Fruit fly (Drosophila melanogaster) whole organism, embryonic: Measurements from ENCODE around the gene bor.

Experiments used
- CG1024 ChIP-seq: fragments of 200-800 bp; sonication (Bioruptor generic); IDR thresholded peaks from 2 replicates; pipeline ENCODE4 v1.3.6; 2022; ENCODE audit warnings: missing biosample characterization, missing genetic modification characterization
- CG10366 ChIP-seq: fragments of 200-800 bp; sonication (Bioruptor generic); IDR thresholded peaks from 2 replicates; pipeline ENCODE4 v1.3.6; 2022; ENCODE audit warnings: missing biosample characterization, missing genetic modification characterization
- CG10431 ChIP-seq: fragments of 200-800 bp; sonication (Bioruptor generic); optimal IDR thresholded peaks from 3 replicates; lab custom pipeline; 2018; ENCODE audit warnings: missing biosample characterization, mild to moderate bottlenecking, missing genetic modification characterization
- CG11504 ChIP-seq: fragments of 200-800 bp; sonication (Bioruptor generic); optimal IDR thresholded peaks from 3 replicates; lab custom pipeline; 2019; ENCODE audit warnings: missing biosample characterization, mild to moderate bottlenecking, missing genetic modification characterization, moderate library complexity
- CG11695 ChIP-seq: fragments of 200-800 bp; sonication (Bioruptor generic); IDR thresholded peaks from 3 replicates; pipeline ENCODE4 v1.3.6; 2022; ENCODE audit warnings: missing biosample characterization, missing genetic modification characterization
- CG12236 ChIP-seq: fragments of 200-800 bp; sonication (Bioruptor generic); optimal IDR thresholded peaks from 2 replicates; lab custom pipeline; 2016; ENCODE audit warnings: missing biosample characterization, missing genetic modification characterization
- CG12391 ChIP-seq: fragments of 200-800 bp; sonication (Bioruptor generic); optimal IDR thresholded peaks from 3 replicates; lab custom pipeline; 2018; ENCODE audit warnings: missing biosample characterization, mild to moderate bottlenecking, missing genetic modification characterization, moderate library complexity
- CG13624 ChIP-seq: fragments of 200-800 bp; sonication (Bioruptor generic); optimal IDR thresholded peaks from 2 replicates; lab custom pipeline; 2016; ENCODE audit warnings: missing biosample characterization, missing genetic modification characterization
- CG13894 ChIP-seq: fragments of 200-800 bp; sonication (Bioruptor generic); optimal IDR thresholded peaks from 3 replicates; lab custom pipeline; 2018; ENCODE audit warnings: missing biosample characterization, mild to moderate bottlenecking, missing genetic modification characterization, moderate library complexity
- CG14667 ChIP-seq: fragments of 200-800 bp; sonication (Bioruptor generic); IDR thresholded peaks from 2 replicates; pipeline ENCODE4 v1.3.6; 2022; ENCODE audit warnings: missing biosample characterization, missing genetic modification characterization
- CG15269 ChIP-seq: fragments of 200-800 bp; sonication (Bioruptor generic); optimal IDR thresholded peaks from 2 replicates; lab custom pipeline; 2018; ENCODE audit warnings: missing biosample characterization, mild to moderate bottlenecking, missing genetic modification characterization, moderate library complexity
- CG17359 ChIP-seq: fragments of 200-800 bp; sonication (Bioruptor generic); optimal IDR thresholded peaks from 3 replicates; lab custom pipeline; 2018; ENCODE audit warnings: missing biosample characterization, mild to moderate bottlenecking, missing genetic modification characterization, moderate library complexity
- CG18476 ChIP-seq: fragments of 200-800 bp; sonication (Bioruptor generic); optimal IDR thresholded peaks from 2 replicates; lab custom pipeline; 2016; ENCODE audit warnings: missing biosample characterization, mild to moderate bottlenecking, missing genetic modification characterization
- CG2116 ChIP-seq: fragments of 200-800 bp; sonication (Bioruptor generic); optimal IDR thresholded peaks from 3 replicates; lab custom pipeline; 2018; ENCODE audit warnings: missing biosample characterization, mild to moderate bottlenecking, missing genetic modification characterization
- CG3407 ChIP-seq: fragments of 200-800 bp; sonication (Bioruptor generic); optimal IDR thresholded peaks from 2 replicates; lab custom pipeline; 2018; ENCODE audit warnings: missing biosample characterization, mild to moderate bottlenecking, missing genetic modification characterization
- CG3847 ChIP-seq: fragments of 200-800 bp; sonication (Bioruptor generic); IDR thresholded peaks from 2 replicates; pipeline ENCODE4 v1.3.6; 2022; ENCODE audit warnings: missing biosample characterization, missing genetic modification characterization
- CG4328 ChIP-seq: fragments of 200-800 bp; sonication (Bioruptor generic); optimal IDR thresholded peaks from 3 replicates; lab custom pipeline; 2017; ENCODE audit warnings: missing biosample characterization, missing genetic modification reagents, missing genetic modification characterization
- CG43689 ChIP-seq: fragments of 200-800 bp; sonication (Bioruptor generic); IDR thresholded peaks from 2 replicates; pipeline ENCODE4 v1.3.6; 2022; ENCODE audit warnings: missing biosample characterization, missing genetic modification characterization
- CG4730 ChIP-seq: fragments of 200-800 bp; sonication (Bioruptor generic); IDR thresholded peaks from 2 replicates; pipeline ENCODE4 v1.3.6; 2022; ENCODE audit warnings: missing biosample characterization, missing genetic modification characterization
- CG6683 ChIP-seq: fragments of 200-800 bp; sonication (Bioruptor generic); optimal IDR thresholded peaks from 2 replicates; lab custom pipeline; 2017; ENCODE audit warnings: missing biosample characterization, mild to moderate bottlenecking, missing genetic modification characterization, missing genetic modification reagents
- CG7357 ChIP-seq: fragments of 200-800 bp; sonication (Bioruptor generic); IDR thresholded peaks from 3 replicates; pipeline ENCODE4 v1.3.6; 2022; ENCODE audit warnings: missing biosample characterization, missing genetic modification characterization
- CG9727 ChIP-seq: fragments of 200-800 bp; sonication (Bioruptor generic); optimal IDR thresholded peaks from 3 replicates; lab custom pipeline; 2017; ENCODE audit warnings: missing biosample characterization, mild to moderate bottlenecking, missing genetic modification characterization
- Chrac-16 ChIP-seq: fragments of 200-800 bp; sonication (Bioruptor generic); optimal IDR thresholded peaks from 3 replicates; lab custom pipeline; 2016; ENCODE audit warnings: missing biosample characterization, missing genetic modification characterization
- Dbx ChIP-seq: fragments of 200-800 bp; sonication (Bioruptor generic); IDR thresholded peaks from 3 replicates; pipeline ENCODE4 v1.3.6; 2022; ENCODE audit warnings: missing biosample characterization, missing genetic modification characterization
- GATAe ChIP-seq: fragments of 200-800 bp; sonication (Bioruptor generic); conservative IDR thresholded peaks from 2 replicates; pipeline ENCODE4 v1.3.6; 2022; ENCODE audit warnings: missing biosample characterization, missing genetic modification characterization
- H15 ChIP-seq: fragments of 200-800 bp; sonication (Bioruptor generic); IDR thresholded peaks from 3 replicates; pipeline ENCODE4 v1.3.6; 2022; ENCODE audit warnings: missing biosample characterization, missing genetic modification characterization
- HHEX ChIP-seq: fragments of 200-800 bp; sonication (Bioruptor generic); optimal IDR thresholded peaks from 3 replicates; lab custom pipeline; 2017; ENCODE audit warnings: missing biosample characterization, mild to moderate bottlenecking, missing genetic modification characterization, missing genetic modification reagents
- HLH3B ChIP-seq: fragments of 200-800 bp; sonication (Bioruptor generic); IDR thresholded peaks from 2 replicates; pipeline ENCODE4 v1.3.6; 2022; ENCODE audit warnings: missing biosample characterization, missing genetic modification characterization
- HLHmδ ChIP-seq: fragments of 200-800 bp; sonication (Bioruptor generic); optimal IDR thresholded peaks from 2 replicates; lab custom pipeline; 2018; ENCODE audit warnings: missing biosample characterization, mild to moderate bottlenecking, missing genetic modification characterization, moderate library complexity
- Hand ChIP-seq: fragments of 200-800 bp; sonication (Bioruptor generic); optimal IDR thresholded peaks from 2 replicates; lab custom pipeline; 2017; ENCODE audit warnings: mild to moderate bottlenecking, missing biosample characterization, missing genetic modification reagents, missing genetic modification characterization
- Hmr ChIP-seq: fragments of 200-800 bp; sonication (Bioruptor generic); optimal IDR thresholded peaks from 3 replicates; lab custom pipeline; 2017; ENCODE audit warnings: mild to moderate bottlenecking, missing biosample characterization, missing genetic modification reagents, missing genetic modification characterization
- Mes4 ChIP-seq: fragments of 200-800 bp; sonication (Bioruptor generic); optimal IDR thresholded peaks from 2 replicates; lab custom pipeline; 2016; ENCODE audit warnings: missing biosample characterization, missing genetic modification characterization
- Myb ChIP-seq: fragments of 200-800 bp; sonication (Bioruptor generic); optimal IDR thresholded peaks from 2 replicates; lab custom pipeline; 2016; ENCODE audit warnings: missing biosample characterization, missing genetic modification characterization
- NfI ChIP-seq: fragments of 200-800 bp; sonication (Bioruptor generic); optimal IDR thresholded peaks from 3 replicates; lab custom pipeline; 2018; ENCODE audit warnings: missing biosample characterization, mild to moderate bottlenecking, missing genetic modification characterization, moderate library complexity
- Oli ChIP-seq: fragments of 200-800 bp; sonication (Bioruptor generic); optimal IDR thresholded peaks from 2 replicates; lab custom pipeline; 2018; ENCODE audit warnings: missing biosample characterization, mild to moderate bottlenecking, missing genetic modification characterization, moderate library complexity
- Pdp1 ChIP-seq, 2 experiments: fragments of 200-800 bp; sonication (Bioruptor generic); optimal IDR thresholded peaks; 3 replicates each; lab custom pipeline; 2016; ENCODE audit warnings: missing biosample characterization in 2 of 2, missing genetic modification characterization in 2 of 2, mild to moderate bottlenecking in 1 of 2, moderate library complexity in 1 of 2
- Poxn ChIP-seq: fragments of 200-800 bp; sonication (Bioruptor generic); IDR thresholded peaks from 2 replicates; pipeline ENCODE4 v1.3.6; 2022; ENCODE audit warnings: missing biosample characterization, missing genetic modification characterization
- Taf1 ChIP-seq: fragments of 200-800 bp; sonication (Bioruptor generic); IDR thresholded peaks from 2 replicates; pipeline ENCODE4 v1.3.6; 2022; ENCODE audit warnings: missing biosample characterization, missing genetic modification characterization
- Xrp1 ChIP-seq: fragments of 200-800 bp; sonication (Bioruptor generic); IDR thresholded peaks from 2 replicates; pipeline ENCODE4 v1.3.6; 2022; ENCODE audit warnings: missing biosample characterization, missing genetic modification characterization
- al ChIP-seq: fragments of 200-800 bp; sonication (Bioruptor generic); IDR thresholded peaks from 2 replicates; pipeline ENCODE4 v1.3.6; 2022; ENCODE audit warnings: missing biosample characterization, missing genetic modification characterization
- amos ChIP-seq: fragments of 200-800 bp; sonication (Bioruptor generic); IDR thresholded peaks from 2 replicates; pipeline ENCODE4 v1.3.6; 2022; ENCODE audit warnings: missing biosample characterization, missing genetic modification characterization; ENCODE audit not compliant: partially characterized antibody
- gem ChIP-seq: fragments of 200-800 bp; sonication (Bioruptor generic); optimal IDR thresholded peaks from 2 replicates; lab custom pipeline; 2019; ENCODE audit warnings: missing biosample characterization, mild to moderate bottlenecking, missing genetic modification characterization, moderate library complexity
- ham ChIP-seq: fragments of 200-800 bp; sonication (Bioruptor generic); IDR thresholded peaks from 2 replicates; pipeline ENCODE4 v1.3.6; 2022; ENCODE audit warnings: missing biosample characterization, missing genetic modification characterization
- kah ChIP-seq: fragments of 200-800 bp; sonication (Bioruptor generic); optimal IDR thresholded peaks from 2 replicates; lab custom pipeline; 2018; ENCODE audit warnings: missing biosample characterization, mild to moderate bottlenecking, missing genetic modification characterization
- ken ChIP-seq: fragments of 200-800 bp; sonication (Bioruptor generic); IDR thresholded peaks from 3 replicates; pipeline ENCODE4 v1.3.6; 2022; ENCODE audit warnings: missing biosample characterization, missing genetic modification characterization
- lmd ChIP-seq: fragments of 200-800 bp; sonication (Bioruptor generic); IDR thresholded peaks from 2 replicates; pipeline ENCODE4 v1.3.6; 2022; ENCODE audit warnings: missing biosample characterization, missing genetic modification characterization
- sens ChIP-seq: fragments of 200-800 bp; sonication (Bioruptor generic); peaks from one replicate; lab custom pipeline; 2016; ENCODE audit warnings: missing biosample characterization, missing genetic modification characterization
- wek ChIP-seq: fragments of 200-800 bp; sonication (Bioruptor generic); optimal IDR thresholded peaks from 3 replicates; lab custom pipeline; 2018; ENCODE audit warnings: missing biosample characterization, mild to moderate bottlenecking, missing genetic modification characterization, moderate library complexity

bor gene

DNA sequence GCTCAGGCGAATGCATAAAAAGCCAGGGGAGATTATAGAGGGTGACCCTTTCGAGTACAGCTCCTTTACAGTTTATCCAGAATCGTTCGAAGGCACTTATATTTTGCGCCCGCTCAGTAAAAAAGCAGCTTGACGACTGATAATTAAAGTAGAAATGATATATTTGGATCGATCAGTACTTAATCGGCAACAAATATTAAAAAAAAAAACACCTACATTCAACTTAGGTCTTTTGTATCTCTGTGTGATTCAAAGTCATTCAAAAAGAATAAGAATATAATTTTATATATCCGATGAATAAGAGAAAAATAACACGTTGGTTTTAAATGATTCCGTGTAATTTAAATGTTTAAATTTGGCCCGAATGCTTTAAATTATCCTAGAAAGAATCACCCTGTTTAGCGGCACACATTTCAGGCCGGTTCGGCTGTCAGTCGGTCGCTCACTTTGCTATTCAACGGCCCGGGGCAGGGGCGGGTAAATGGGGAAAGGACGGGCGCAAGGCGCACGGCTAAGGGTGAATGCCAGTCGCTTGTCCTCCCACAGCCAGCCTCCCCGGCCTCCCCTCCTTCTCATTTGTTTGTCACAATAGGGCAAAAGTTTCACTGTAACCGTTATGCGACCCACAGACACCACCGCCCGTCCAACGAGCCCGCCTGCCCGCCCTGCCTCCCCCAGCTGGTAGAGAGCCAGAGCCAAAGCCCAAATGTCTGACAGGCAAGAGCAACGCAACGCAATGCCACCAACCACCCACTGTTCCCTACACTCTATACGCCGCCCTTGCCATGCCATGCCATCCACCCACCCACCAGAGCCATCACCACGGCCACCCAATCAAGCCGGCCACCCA is 50.8 kb downstream of the bor start (continued):
- TF ChIP-seq Xrp1: peak; percentile 36; the same call in 1 of the 2 replicates
- no peak for TF ChIP-seq Chrac-16 (GFP tag; lab: Kevin White, UChicago)
- peak; percentile 72 for TF ChIP-seq HHEX (GFP tag; lab: Kevin White, UChicago)
- no peak for TF ChIP-seq CG13624 (GFP tag; lab: Kevin White, UChicago)
- TF ChIP-seq CG43689: 0 out of 2 replicates have a peak, but pooled peaks have one; percentile 29
- no peak; the same call in 1 of the 2 replicates for TF ChIP-seq lmd
- peak; percentile 41 for TF ChIP-seq CG15269 (tag; lab: Kevin White, UChicago)
- no peak for TF ChIP-seq HLHmδ (GFP tag; lab: Kevin White, UChicago)
- TF ChIP-seq Dbx: peak; percentile 41; the same call in 1 of the 3 replicates
- TF ChIP-seq CG18476: peak; percentile 50
- TF ChIP-seq NfI: peak; percentile 27
- TF ChIP-seq CG3847 (GFP tag; lab: Robert Waterston, UW): no peak; the same call in 1 of the 2 replicates
- peak; percentile 88 for TF ChIP-seq sens (GFP tag; lab: Kevin White, UChicago)
- TF ChIP-seq CG10431: peak; percentile 26
- peak; percentile 28 for TF ChIP-seq kah (GFP tag; lab: Kevin White, UChicago)
- TF ChIP-seq CG4730 (GFP tag; lab: Robert Waterston, UW): no peak
- TF ChIP-seq GATAe: no peak
- peak; percentile 72 for TF ChIP-seq gem (tag; lab: Kevin White, UChicago)
- no peak for TF ChIP-seq CG7357
- peak; percentile 5 for TF ChIP-seq CG4328 (GFP tag; lab: Kevin White, UChicago)
- TF ChIP-seq ken (GFP tag; lab: Robert Waterston, UW): 0 out of 3 replicates have a peak, but pooled peaks have one; percentile 38
- TF ChIP-seq wek (GFP tag; lab: Kevin White, UChicago): no peak
- TF ChIP-seq H15 (GFP tag; lab: Robert Waterston, UW): no peak
- no peak for TF ChIP-seq Taf1 (GFP tag; lab: Robert Waterston, UW)
- peak; percentile 81 for TF ChIP-seq CG11504
- 0 out of 2 replicates have a peak, but pooled peaks have one; percentile 15 for TF ChIP-seq ham (GFP tag; lab: Robert Waterston, UW)
- peak; percentile 41 for TF ChIP-seq CG10366
- peak in 1 of 2 experiments; percentile 1 for TF ChIP-seq Pdp1 (GFP tag; optimal IDR thresholded peaks at IDR 0.05; lab: Kevin White, UChicago)
- no peak for TF ChIP-seq CG12236 (GFP tag; lab: Kevin White, UChicago)
- peak; percentile 51 for TF ChIP-seq CG3407 (GFP tag; lab: Kevin White, UChicago)
- peak; percentile 44 for TF ChIP-seq CG6683 (GFP tag; lab: Kevin White, UChicago)
- TF ChIP-seq CG14667: no peak
- TF ChIP-seq Hand (GFP tag; lab: Kevin White, UChicago): peak; percentile 59
- no peak for TF ChIP-seq Mes4 (GFP tag; lab: Kevin White, UChicago)
- TF ChIP-seq Poxn (GFP tag; lab: Robert Waterston, UW): no peak
- TF ChIP-seq CG2116 (GFP tag; lab: Kevin White, UChicago): no peak
- TF ChIP-seq CG9727: peak; percentile 74
- peak; percentile 70 for TF ChIP-seq Hmr (GFP tag; lab: Kevin White, UChicago)
- no peak for TF ChIP-seq CG1024 (GFP tag; lab: Robert Waterston, UW)
- TF ChIP-seq Oli (tag; lab: Kevin White, UChicago): peak; percentile 43
- TF ChIP-seq amos (GFP tag; lab: Robert Waterston, UW): 0 out of 2 replicates have a peak, but pooled peaks have one; percentile 12
- TF ChIP-seq al (GFP tag; lab: Robert Waterston, UW): no peak
- peak; percentile 47 for TF ChIP-seq CG17359 (tag; lab: Kevin White, UChicago)
- peak; percentile 64; the same call in 1 of the 3 replicates for TF ChIP-seq CG11695 (GFP tag; lab: Robert Waterston, UW)
- 0 out of 2 replicates have a peak, but pooled peaks have one; percentile 27 for TF ChIP-seq HLH3B (GFP tag; lab: Robert Waterston, UW)
- peak; percentile 2 for TF ChIP-seq Myb
- peak; percentile 37 for TF ChIP-seq CG12391 (tag; lab: Kevin White, UChicago)
- peak; percentile 64 for TF ChIP-seq CG13894 (tag; lab: Kevin White, UChicago)
